Fruit fly (Drosophila melanogaster) whole organism: Measurements from ENCODE around the gene CG31998.

Source experiments
- CG8478 ChIP-seq: fragments of >200 bp; optimal IDR thresholded peaks from 2 replicates; lab custom pipeline; 2018; ENCODE audit warnings: inconsistent platforms
- EcR ChIP-seq, 2 experiments: fragments of >200 bp; optimal IDR thresholded peaks; 2 replicates each; lab custom pipeline; 2017; ENCODE audit warnings: missing biosample characterization in 2 of 2, missing genetic modification characterization in 2 of 2, missing genetic modification reagents in 2 of 2
- pan ChIP-seq: fragments of >200 bp; optimal IDR thresholded peaks from 2 replicates; lab custom pipeline; 2017
- psq ChIP-seq: fragments of >200 bp; optimal IDR thresholded peaks from 2 replicates; lab custom pipeline; 2017
- usp ChIP-seq: fragments of >200 bp; optimal IDR thresholded peaks from 2 replicates; lab custom pipeline; 2017; ENCODE audit warnings: missing biosample characterization, missing genetic modification characterization, mixed read lengths

dm6 chr4:192540-192939 is 13.2 kb downstream of the CG31998 start:
- no peak for TF ChIP-seq usp
- no peak for TF ChIP-seq EcR (GFP tag; optimal IDR thresholded peaks at IDR 0.05; lab: Kevin White, UChicago)
- no peak for TF ChIP-seq pan (lab: Kevin White, UChicago)
- no peak for TF ChIP-seq CG8478 (lab: Kevin White, UChicago)
- TF ChIP-seq psq (lab: Kevin White, UChicago), result no peak
